Worm (Caenorhabditis elegans) whole organism, mixed stage, embryonic: ENCODE measurements around the gene C06H5.14.
"Not testable (repeated sequence)": the region's sequence is repeated elsewhere in the genome, so short reads cannot be mapped to it uniquely, and the experiment has no call there.

ENCODE experiments used
- bed-3 ChIP-seq: fragments of 200-800 bp; sonication (Bioruptor generic); optimal IDR thresholded peaks from 3 replicates; lab custom pipeline; 2018; ENCODE audit warnings: mild to moderate bottlenecking, missing genetic modification characterization, moderate library complexity, missing compliant biosample characterization
- ceh-43 ChIP-seq: fragments of 200-800 bp; sonication (Bioruptor generic); optimal IDR thresholded peaks from 2 replicates; lab custom pipeline; 2018; ENCODE audit warnings: mild to moderate bottlenecking, missing genetic modification characterization, moderate library complexity, missing compliant biosample characterization
- ces-1 ChIP-seq: fragments of 150-350 bp; optimal IDR thresholded peaks from 2 replicates; lab custom pipeline; 2014; ENCODE audit warnings: missing biosample characterization, missing genetic modification reagents, missing genetic modification characterization
- cnd-1 ChIP-seq: fragments of 200-800 bp; sonication (Bioruptor generic); optimal IDR thresholded peaks from 2 replicates; lab custom pipeline; 2018; ENCODE audit warnings: mild to moderate bottlenecking, missing genetic modification characterization, missing compliant biosample characterization
- drap-1 ChIP-seq: fragments of 200-800 bp; sonication (Bioruptor generic); optimal IDR thresholded peaks from 3 replicates; lab custom pipeline; 2018; ENCODE audit warnings: mild to moderate bottlenecking, missing genetic modification characterization, missing compliant biosample characterization
- elt-1 ChIP-seq: sonication (generic microtip); optimal IDR thresholded peaks from 2 replicates; lab custom pipeline; 2017; ENCODE audit warnings: missing genetic modification characterization, mild to moderate bottlenecking, missing compliant biosample characterization, antibody characterized with exemption, moderate library complexity, borderline replicate concordance; ENCODE audit not compliant: insufficient read depth
- elt-3 ChIP-seq: fragments of 150-350 bp; optimal IDR thresholded peaks from 2 replicates; lab custom pipeline; 2014; ENCODE audit warnings: missing biosample characterization, missing genetic modification characterization
- flh-1 ChIP-seq: fragments of 200-800 bp; sonication (Bioruptor generic); optimal IDR thresholded peaks from 2 replicates; lab custom pipeline; 2018; ENCODE audit warnings: mild to moderate bottlenecking, missing genetic modification characterization, moderate library complexity, missing compliant biosample characterization
- ham-2 ChIP-seq: fragments of 200-800 bp; sonication (Bioruptor generic); optimal IDR thresholded peaks from 2 replicates; lab custom pipeline; 2018; ENCODE audit warnings: mild to moderate bottlenecking, missing genetic modification characterization, missing compliant biosample characterization
- hlh-1 ChIP-seq: fragments of 150-350 bp; optimal IDR thresholded peaks from 2 replicates; lab custom pipeline; 2014; ENCODE audit warnings: missing biosample characterization, missing genetic modification reagents, missing genetic modification characterization
- lin-13 ChIP-seq: fragments of 150-350 bp; optimal IDR thresholded peaks from 2 replicates; lab custom pipeline; 2014; ENCODE audit warnings: missing biosample characterization, missing genetic modification characterization
- lin-32 ChIP-seq: fragments of 200-800 bp; sonication (Bioruptor generic); optimal IDR thresholded peaks from 2 replicates; lab custom pipeline; 2018; ENCODE audit warnings: mild to moderate bottlenecking, missing genetic modification characterization, missing compliant biosample characterization
- lsy-2 ChIP-seq: fragments of 150-350 bp; optimal IDR thresholded peaks from 2 replicates; lab custom pipeline; 2014; ENCODE audit warnings: missing biosample characterization, missing genetic modification characterization
- mab-5 ChIP-seq: fragments of 150-350 bp; optimal IDR thresholded peaks from 2 replicates; lab custom pipeline; 2014; ENCODE audit warnings: missing biosample characterization, missing genetic modification characterization
- mep-1 ChIP-seq: fragments of 150-350 bp; optimal IDR thresholded peaks from 2 replicates; lab custom pipeline; 2017; ENCODE audit warnings: missing biosample characterization, missing genetic modification reagents, missing genetic modification characterization, inconsistent platforms
- mls-2 ChIP-seq: sonication (generic microtip); optimal IDR thresholded peaks from 2 replicates; lab custom pipeline; 2016; ENCODE audit warnings: mild to moderate bottlenecking, missing genetic modification characterization, moderate library complexity, missing compliant biosample characterization
- nhr-12 ChIP-seq: fragments of 150-350 bp; optimal IDR thresholded peaks from 2 replicates; lab custom pipeline; 2014; ENCODE audit warnings: missing biosample characterization, missing genetic modification characterization
- nhr-2 ChIP-seq: fragments of 150-350 bp; optimal IDR thresholded peaks from 2 replicates; lab custom pipeline; 2014; ENCODE audit warnings: missing biosample characterization, missing genetic modification characterization
- nhr-237 ChIP-seq: fragments of 150-350 bp; optimal IDR thresholded peaks from 2 replicates; lab custom pipeline; 2014; ENCODE audit warnings: missing biosample characterization, missing genetic modification characterization
- nhr-28 ChIP-seq: fragments of 150-350 bp; optimal IDR thresholded peaks from 2 replicates; lab custom pipeline; 2014; ENCODE audit warnings: missing biosample characterization, missing genetic modification characterization
- nhr-76 ChIP-seq: sonication (generic microtip); optimal IDR thresholded peaks from 2 replicates; lab custom pipeline; 2017; ENCODE audit warnings: missing biosample characterization, missing genetic modification characterization
- pha-4 ChIP-seq: fragments of 150-350 bp; optimal IDR thresholded peaks from 2 replicates; lab custom pipeline; 2018; ENCODE audit warnings: missing biosample characterization, missing genetic modification reagents, missing genetic modification characterization
- sem-2 ChIP-seq: fragments of 200-800 bp; sonication (Bioruptor generic); optimal IDR thresholded peaks from 2 replicates; lab custom pipeline; 2018; ENCODE audit warnings: mild to moderate bottlenecking, missing genetic modification characterization, missing compliant biosample characterization
- snpc-4 ChIP-seq: fragments of 150-350 bp; optimal IDR thresholded peaks from 2 replicates; lab custom pipeline; 2014; ENCODE audit warnings: missing biosample characterization, missing genetic modification characterization
- unc-120 ChIP-seq: sonication (generic microtip); optimal IDR thresholded peaks from 2 replicates; lab custom pipeline; 2017; ENCODE audit warnings: missing genetic modification characterization, missing compliant biosample characterization; ENCODE audit not compliant: poor library complexity, severe bottlenecking
- unc-39 ChIP-seq: fragments of 150-350 bp; optimal IDR thresholded peaks from 2 replicates; lab custom pipeline; 2014; ENCODE audit warnings: missing biosample characterization, missing genetic modification characterization
- unc-62 ChIP-seq: fragments of 150-350 bp; optimal IDR thresholded peaks from 2 replicates; lab custom pipeline; 2014; ENCODE audit warnings: missing biosample characterization, missing genetic modification reagents, missing genetic modification characterization
- zip-8 ChIP-seq: fragments of 150-350 bp; optimal IDR thresholded peaks from 2 replicates; lab custom pipeline; 2014; ENCODE audit warnings: missing biosample characterization, missing genetic modification characterization
- ztf-11 ChIP-seq: fragments of 150-350 bp; optimal IDR thresholded peaks from 2 replicates; lab custom pipeline; 2014; ENCODE audit warnings: missing biosample characterization, missing genetic modification characterization

Gene C06H5.14

DNA sequence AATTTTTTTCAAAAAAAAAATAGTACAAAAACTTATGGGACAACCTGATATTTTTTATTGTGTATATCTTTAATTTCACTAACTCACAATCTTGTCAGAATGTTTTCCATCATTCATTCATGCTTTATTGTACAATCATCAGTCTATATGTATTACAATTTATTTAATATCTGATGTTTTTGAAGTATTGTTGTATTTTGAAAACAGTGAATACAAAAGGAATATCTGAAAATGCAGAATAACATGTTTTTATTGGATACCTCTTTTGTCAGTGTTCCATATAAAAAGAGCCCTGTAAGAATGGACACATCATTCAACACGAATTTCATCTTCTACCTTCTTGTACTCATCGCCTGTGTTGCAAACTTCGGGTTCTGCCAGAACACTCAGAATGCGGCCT, at the start of gene C06H5.14:
Gene C06H5.14, plus strand, starts transcription at position 301 of the 400 bp plus-strand sequence.
- TF ChIP-seq lin-32, bed-3, unc-120: not testable (repeated sequence)
- TF ChIP-seq, all 35 proteins: peak for 0; not testable (repeated sequence) for 35

DNA sequence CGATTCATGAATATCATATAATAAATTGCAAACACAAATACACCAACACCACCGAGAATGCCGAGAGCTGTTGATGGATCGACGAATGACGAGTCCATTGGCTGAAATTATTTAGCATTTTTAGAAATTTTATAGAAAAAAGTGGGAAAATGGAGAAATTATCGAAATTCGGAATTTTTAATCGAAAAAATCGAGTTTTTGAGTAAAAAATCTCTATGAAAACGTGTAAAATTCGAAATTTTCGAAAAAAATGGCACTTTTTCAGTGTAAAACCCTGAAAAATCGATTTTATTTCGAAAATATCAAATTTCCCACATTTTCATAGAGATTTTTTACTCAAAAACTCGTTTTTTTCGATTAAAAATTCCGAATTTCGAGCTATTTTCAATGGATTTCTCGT, 48.0 kb upstream of the C06H5.14 start, which contains the start of gene tcc-1:
Gene tcc-1, minus strand, starts transcription at position 101 of the 400 bp plus-strand sequence.
- TF ChIP-seq flh-1 (GFP tag; lab: Kevin White, UChicago) (no peak), bed-3 (no peak), nhr-12 (no peak), zip-8 (no peak), nhr-76 (tag; lab: Kevin White, UChicago) (no peak), lsy-2 (tag; lab: Kevin White, UChicago) (no peak), nhr-2 (tag; lab: Kevin White, UChicago) (no peak), drap-1 (GFP tag; lab: Kevin White, UChicago) (no peak), ces-1 (GFP tag; lab: Kevin White, UChicago) (no peak), elt-3 (tag; lab: Kevin White, UChicago) (no peak)
- TF ChIP-seq, all 35 proteins: peak for 0

DNA sequence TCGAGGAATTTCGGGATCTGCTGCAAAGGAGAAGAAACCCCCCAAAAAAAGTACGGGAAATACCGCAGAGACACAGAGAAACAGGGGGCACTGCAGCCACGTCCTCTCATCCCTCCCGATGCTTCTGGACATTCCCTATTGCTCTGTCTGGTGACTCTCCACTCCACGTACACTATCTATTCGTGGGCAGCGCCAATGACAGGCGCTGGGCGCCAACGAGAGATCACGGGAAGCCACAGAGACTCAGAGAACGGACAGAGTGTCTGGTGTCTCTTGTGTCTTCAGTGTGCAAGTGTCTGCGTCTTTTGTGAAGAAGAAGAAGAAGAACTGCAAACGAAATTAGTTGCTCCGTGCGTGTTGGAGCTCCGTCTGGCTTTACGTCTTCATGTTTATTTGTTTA, 46.0 kb upstream of the C06H5.14 start:
- TF ChIP-seq flh-1 (GFP tag; lab: Kevin White, UChicago) (no peak), drap-1 (GFP tag; lab: Kevin White, UChicago) (peak; percentile 78), hlh-1 (tag; lab: Kevin White, UChicago) (peak; percentile 82), ham-2 (GFP tag; lab: Kevin White, UChicago) (peak; percentile 42), nhr-237 (tag; lab: Kevin White, UChicago) (peak; percentile 74), ces-1 (GFP tag; lab: Kevin White, UChicago) (peak; percentile 98), unc-62 (GFP tag; lab: Kevin White, UChicago) (peak; percentile 73), mls-2 (no peak), lsy-2 (tag; lab: Kevin White, UChicago) (peak; percentile 44), unc-120 (peak; percentile 86), nhr-28 (no peak), snpc-4 (tag; lab: Kevin White, UChicago) (no peak), pha-4 (tag; lab: Kevin White, UChicago) (peak; percentile 37), elt-1 (tag; lab: Kevin White, UChicago) (no peak), nhr-2 (tag; lab: Kevin White, UChicago) (no peak), ceh-43 (GFP tag; lab: Kevin White, UChicago) (no peak), mep-1 (no peak)

DNA sequence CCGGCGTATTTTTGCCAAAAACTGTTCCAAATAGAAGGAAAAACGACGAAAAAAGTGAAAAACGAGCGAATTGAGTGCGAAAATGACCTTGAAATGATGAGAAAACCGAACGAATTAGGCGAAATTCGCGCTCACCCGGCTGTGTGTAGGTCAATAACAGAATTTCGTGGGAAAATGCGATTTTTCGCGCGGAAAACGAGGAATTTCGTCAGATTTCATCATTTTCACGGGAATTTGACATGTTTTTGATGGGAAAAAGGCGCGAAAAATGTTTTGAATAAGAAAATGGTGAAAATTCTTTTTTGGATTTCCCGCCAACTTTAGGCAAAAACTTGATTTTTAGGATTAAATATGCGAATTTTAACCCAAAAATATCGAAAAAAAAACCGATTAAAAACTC, 44.9 kb upstream of the C06H5.14 start:
- no peak for TF ChIP-seq lin-13
- no peak for TF ChIP-seq drap-1 (GFP tag; lab: Kevin White, UChicago)
- no peak for TF ChIP-seq hlh-1 (tag; lab: Kevin White, UChicago)
- no peak for TF ChIP-seq ces-1 (GFP tag; lab: Kevin White, UChicago)
- no peak for TF ChIP-seq lsy-2 (tag; lab: Kevin White, UChicago)
- TF ChIP-seq elt-1 (tag; lab: Kevin White, UChicago), result no peak

DNA sequence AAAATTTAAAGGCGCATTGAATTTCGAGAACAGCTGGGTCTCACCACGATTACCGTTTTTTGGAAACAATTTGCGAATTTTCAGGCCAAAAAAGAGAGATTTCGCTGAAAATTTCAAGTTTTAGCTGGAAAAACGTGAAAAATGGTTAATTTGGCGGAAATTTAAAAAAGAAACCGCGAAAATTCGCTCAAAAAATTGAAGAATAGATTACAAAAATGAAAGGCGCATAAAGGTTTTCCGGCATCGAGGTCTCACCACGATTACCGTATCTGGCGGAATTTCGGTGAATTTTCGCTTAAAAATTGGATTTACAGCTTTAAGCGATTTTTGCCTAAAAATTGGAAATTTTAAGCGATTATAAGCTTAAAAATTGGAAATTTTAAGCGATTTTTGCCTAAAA, 44.4 kb upstream of the C06H5.14 start:
- TF ChIP-seq zip-8 (no peak), nhr-2 (tag; lab: Kevin White, UChicago) (no peak), mab-5 (no peak), bed-3 (no peak), cnd-1 (tag; lab: Kevin White, UChicago) (no peak), nhr-28 (no peak), elt-1 (tag; lab: Kevin White, UChicago) (no peak), unc-39 (no peak), sem-2 (GFP tag; lab: Kevin White, UChicago) (no peak), snpc-4 (tag; lab: Kevin White, UChicago) (no peak), ztf-11 (tag; lab: Kevin White, UChicago) (no peak)
- TF ChIP-seq, all 35 proteins: peak for 0

DNA sequence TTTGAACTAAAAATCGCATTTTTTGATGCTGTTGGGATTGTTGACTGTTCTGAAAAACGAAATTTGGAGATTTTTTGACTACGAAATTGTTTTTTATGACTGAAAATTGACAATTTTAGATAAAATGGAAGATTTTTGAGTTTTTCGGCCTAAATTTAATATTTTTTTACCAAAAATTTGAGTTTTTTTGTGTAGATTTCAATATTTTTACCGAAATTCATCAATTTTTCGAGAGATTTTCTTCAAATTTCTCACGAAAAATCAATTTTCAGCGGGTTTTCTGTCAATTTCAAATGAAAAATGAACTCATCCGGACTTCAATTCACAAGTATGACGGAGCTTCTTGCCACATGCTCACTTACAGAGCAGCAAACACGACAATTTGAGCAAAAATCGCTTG, 38.6 kb upstream of the C06H5.14 start, which contains the start of gene Y59A8A.8:
Gene Y59A8A.8, plus strand, starts transcription at position 301 of the 400 bp plus-strand sequence.
- not testable (repeated sequence) for TF ChIP-seq nhr-237 (tag; lab: Kevin White, UChicago); ztf-11 (tag; lab: Kevin White, UChicago); mls-2
